Worm (Caenorhabditis elegans) whole organism, L1 larva: ENCODE data around the gene C45G9.6.

Experiments
- C16A3.4 ChIP-seq: fragments of 150-350 bp; optimal IDR thresholded peaks from 2 replicates; lab custom pipeline; 2014; ENCODE audit warnings: missing biosample characterization, missing genetic modification characterization
- C34B4.2 ChIP-seq: sonication (generic microtip); optimal IDR thresholded peaks from 2 replicates; lab custom pipeline; 2017; ENCODE audit warnings: mild to moderate bottlenecking, missing genetic modification characterization, missing compliant biosample characterization
- F16B12.6 ChIP-seq: fragments of 150-350 bp; optimal IDR thresholded peaks from 2 replicates; lab custom pipeline; 2014; ENCODE audit warnings: missing biosample characterization, missing genetic modification characterization
- aha-1 ChIP-seq: fragments of 150-350 bp; optimal IDR thresholded peaks from 2 replicates; lab custom pipeline; 2014; ENCODE audit warnings: missing biosample characterization, missing genetic modification characterization
- alr-1 ChIP-seq: fragments of 200-800 bp; sonication (Bioruptor generic); optimal IDR thresholded peaks from 2 replicates; lab custom pipeline; 2018; ENCODE audit warnings: borderline replicate concordance, mild to moderate bottlenecking, missing genetic modification characterization, missing compliant biosample characterization
- aly-2 ChIP-seq: fragments of 150-350 bp; optimal IDR thresholded peaks from 2 replicates; lab custom pipeline; 2014; ENCODE audit warnings: missing biosample characterization, missing genetic modification characterization
- ceh-63 ChIP-seq: fragments of 200-800 bp; sonication (Bioruptor generic); optimal IDR thresholded peaks from 2 replicates; lab custom pipeline; 2018; ENCODE audit warnings: mild to moderate bottlenecking, missing genetic modification characterization, missing compliant biosample characterization
- ceh-8 ChIP-seq: fragments of 200-800 bp; sonication (Bioruptor generic); optimal IDR thresholded peaks from 2 replicates; lab custom pipeline; 2018; ENCODE audit warnings: mild to moderate bottlenecking, missing genetic modification characterization, moderate library complexity, missing compliant biosample characterization
- ceh-82 ChIP-seq, 3 experiments: fragments of 150-350 bp in 1 of 3; sonication (generic microtip) in 2 of 3; optimal IDR thresholded peaks; 2 replicates each; lab custom pipeline; 2014 to 2017; ENCODE audit warnings: missing biosample characterization in 3 of 3, missing genetic modification characterization in 3 of 3
- ceh-88 ChIP-seq: fragments of 200-800 bp; sonication (Bioruptor generic); IDR thresholded peaks from 2 replicates; pipeline ENCODE4 v1.3.6; 2022; ENCODE audit warnings: missing genetic modification characterization, missing compliant biosample characterization
- dpl-1 ChIP-seq, 3 experiments: fragments of 150-350 bp in 2 of 3; sonication (generic microtip) in 1 of 3; optimal IDR thresholded peaks; 2 replicates each; lab custom pipeline; 2014 to 2017; ENCODE audit warnings: missing biosample characterization in 3 of 3, missing genetic modification characterization in 3 of 3, missing genetic modification reagents in 3 of 3
- efl-1 ChIP-seq, 4 experiments: fragments of 150-350 bp; optimal IDR thresholded peaks in 3 of 4; peaks in 1 of 4; 1 replicate in 1 of 4; 2 replicates in 3 of 4; lab custom pipeline; 2014; ENCODE audit warnings: missing biosample characterization in 2 of 4, missing genetic modification characterization in 2 of 4, missing genetic modification reagents in 2 of 4
- efl-3 ChIP-seq: fragments of 200-800 bp; sonication (Bioruptor generic); optimal IDR thresholded peaks from 2 replicates; lab custom pipeline; 2018; ENCODE audit warnings: mild to moderate bottlenecking, missing genetic modification characterization, missing compliant biosample characterization
- egl-13 ChIP-seq: sonication (generic microtip); optimal IDR thresholded peaks from 2 replicates; lab custom pipeline; 2016; ENCODE audit warnings: missing genotype, missing genetic modification reagents, missing genetic modification characterization, missing compliant biosample characterization
- elt-3 ChIP-seq, 6 experiments: fragments of 150-350 bp in 1 of 6; sonication (generic microtip); optimal IDR thresholded peaks; 2 replicates each; lab custom pipeline; 2017 to 2018; ENCODE audit warnings: missing biosample characterization in 6 of 6, missing genetic modification characterization in 6 of 6, inconsistent platforms in 1 of 6
- fkh-10 ChIP-seq: sonication (generic microtip); optimal IDR thresholded peaks from 2 replicates; lab custom pipeline; 2017; ENCODE audit warnings: missing biosample characterization, missing genetic modification reagents, missing genetic modification characterization
- fkh-4 ChIP-seq: sonication (generic microtip); optimal IDR thresholded peaks from 2 replicates; lab custom pipeline; 2016; ENCODE audit warnings: missing compliant biosample characterization, missing genetic modification characterization, borderline replicate concordance
- fkh-8 ChIP-seq: sonication (generic microtip); optimal IDR thresholded peaks from 2 replicates; lab custom pipeline; 2016; ENCODE audit warnings: mild to moderate bottlenecking, missing genetic modification characterization, missing compliant biosample characterization
- grh-1 ChIP-seq: fragments of 200-800 bp; sonication (Bioruptor generic); IDR thresholded peaks from 2 replicates; pipeline ENCODE4 v1.3.6; 2022; ENCODE audit warnings: missing genetic modification reagents, missing genetic modification characterization, missing compliant biosample characterization
- hpl-2 ChIP-seq: fragments of 150-350 bp; optimal IDR thresholded peaks from 2 replicates; lab custom pipeline; 2014; ENCODE audit warnings: missing biosample characterization, missing genetic modification reagents, missing genetic modification characterization
- isw-1 ChIP-seq: fragments of 200-800 bp; sonication (Bioruptor generic); IDR thresholded peaks from 2 replicates; pipeline ENCODE4 v1.3.6; 2022; ENCODE audit warnings: missing genetic modification characterization, missing compliant biosample characterization
- lin-13 ChIP-seq: fragments of 150-350 bp; optimal IDR thresholded peaks from 2 replicates; lab custom pipeline; 2014; ENCODE audit warnings: missing biosample characterization, missing genetic modification reagents, missing genetic modification characterization
- lin-14 ChIP-seq: fragments of 200-800 bp; sonication (Bioruptor generic); optimal IDR thresholded peaks from 2 replicates; lab custom pipeline; 2018; ENCODE audit warnings: mild to moderate bottlenecking, missing genetic modification characterization, moderate library complexity, missing compliant biosample characterization
- lin-35 ChIP-seq, 2 experiments: fragments of 150-350 bp; optimal IDR thresholded peaks; 2 replicates each; lab custom pipeline; 2014; ENCODE audit warnings: missing biosample characterization in 2 of 2, missing genetic modification characterization in 2 of 2, missing genetic modification reagents in 2 of 2
- lir-3 ChIP-seq: sonication (generic microtip); optimal IDR thresholded peaks from 2 replicates; lab custom pipeline; 2016; ENCODE audit warnings: mild to moderate bottlenecking, missing genetic modification characterization, moderate library complexity, missing compliant biosample characterization; ENCODE audit not compliant: poor library complexity
- mef-2 ChIP-seq: fragments of 150-350 bp; optimal IDR thresholded peaks from 2 replicates; lab custom pipeline; 2014; ENCODE audit warnings: missing biosample characterization, missing genetic modification characterization
- mep-1 ChIP-seq: fragments of 150-350 bp; optimal IDR thresholded peaks from 2 replicates; lab custom pipeline; 2014; ENCODE audit warnings: missing biosample characterization, missing genetic modification characterization
- nhr-20 ChIP-seq: sonication (generic microtip); optimal IDR thresholded peaks from 2 replicates; lab custom pipeline; 2016; ENCODE audit warnings: mild to moderate bottlenecking, missing genetic modification characterization, missing compliant biosample characterization
- nhr-47 ChIP-seq: sonication (generic microtip); optimal IDR thresholded peaks from 2 replicates; lab custom pipeline; 2016; ENCODE audit warnings: mild to moderate bottlenecking, missing genetic modification characterization, moderate library complexity, missing compliant biosample characterization
- nhr-71 ChIP-seq: sonication (generic microtip); optimal IDR thresholded peaks from 2 replicates; lab custom pipeline; 2016; ENCODE audit warnings: mild to moderate bottlenecking, missing genetic modification characterization, moderate library complexity, missing compliant biosample characterization
- pax-3 ChIP-seq: fragments of 200-800 bp; sonication (Bioruptor generic); optimal IDR thresholded peaks from 2 replicates; lab custom pipeline; 2018; ENCODE audit warnings: mild to moderate bottlenecking, missing genetic modification characterization, moderate library complexity, missing compliant biosample characterization
- rnt-1 ChIP-seq: sonication (generic microtip); optimal IDR thresholded peaks from 2 replicates; lab custom pipeline; 2016; ENCODE audit warnings: mild to moderate bottlenecking, missing genetic modification characterization, moderate library complexity, missing compliant biosample characterization
- snpc-4 ChIP-seq: fragments of 150-350 bp; optimal IDR thresholded peaks from 2 replicates; lab custom pipeline; 2014; ENCODE audit warnings: missing biosample characterization, missing genetic modification characterization
- sup-37 ChIP-seq: fragments of 200-800 bp; sonication (Bioruptor generic); optimal IDR thresholded peaks from 2 replicates; lab custom pipeline; 2018; ENCODE audit warnings: mild to moderate bottlenecking, missing genetic modification characterization, missing compliant biosample characterization
- tbx-2 ChIP-seq: sonication (generic microtip); optimal IDR thresholded peaks from 2 replicates; lab custom pipeline; 2016; ENCODE audit warnings: missing genetic modification characterization, missing compliant biosample characterization
- unc-130 ChIP-seq: fragments of 150-350 bp; optimal IDR thresholded peaks from 2 replicates; lab custom pipeline; 2017; ENCODE audit warnings: missing biosample characterization, missing genetic modification characterization, inconsistent platforms
- unc-98 ChIP-seq: fragments of 200-800 bp; sonication (Bioruptor generic); IDR thresholded peaks from 2 replicates; pipeline ENCODE4 v1.3.6; 2022; ENCODE audit warnings: missing genetic modification characterization, missing compliant biosample characterization
- xbp-1 ChIP-seq: sonication (generic microtip); optimal IDR thresholded peaks from 2 replicates; lab custom pipeline; 2016; ENCODE audit warnings: missing genetic modification characterization, missing compliant biosample characterization
- zip-4 ChIP-seq: fragments of 200-800 bp; sonication (Bioruptor generic); optimal IDR thresholded peaks from 2 replicates; lab custom pipeline; 2018; ENCODE audit warnings: mild to moderate bottlenecking, missing genetic modification characterization, moderate library complexity, missing compliant biosample characterization
- ztf-11 ChIP-seq, 2 experiments: sonication (generic microtip); optimal IDR thresholded peaks; 2 replicates each; lab custom pipeline; 2016 to 2017; ENCODE audit warnings: missing genetic modification characterization in 2 of 2, missing biosample characterization in 1 of 2, missing compliant biosample characterization in 1 of 2
- ztf-4 ChIP-seq: fragments of 150-350 bp; optimal IDR thresholded peaks from 2 replicates; lab custom pipeline; 2014; ENCODE audit warnings: missing biosample characterization, missing genetic modification characterization

The C45G9.6 gene

ce11 chrIII:5031375-5031836, 4.9 kb upstream of the C45G9.6 start (continued):
- peak; percentile 15 to 29 (median 28) for TF ChIP-seq dpl-1 (GFP tag; optimal IDR thresholded peaks at IDR 0.05; lab: Kevin White, UChicago)
- TF ChIP-seq fkh-10 (GFP tag; lab: Kevin White, UChicago), result peak; percentile 35
- TF ChIP-seq ztf-4 (tag; lab: Kevin White, UChicago), result peak; percentile 28
- TF ChIP-seq fkh-4 (tag; lab: Kevin White, UChicago), result peak; percentile 8
- TF ChIP-seq nhr-20 (tag; lab: Kevin White, UChicago), result peak; percentile 67
- 0 out of 2 replicates have a peak, but pooled peaks have one; percentile 35 for TF ChIP-seq grh-1 (GFP tag; lab: Robert Waterston, UW)
- peak in 2 of 3 experiments; percentile 5 to 32 for TF ChIP-seq ceh-82 (tag; optimal IDR thresholded peaks at IDR 0.05; lab: Kevin White, UChicago)
- TF ChIP-seq ceh-8 (GFP tag; lab: Kevin White, UChicago), result peak; percentile 71
- TF ChIP-seq aly-2, result peak; percentile 64
- peak; percentile 89 for TF ChIP-seq nhr-47
- peak; percentile 83 for TF ChIP-seq sup-37
- peak in 1 of 6 experiments; percentile 16 for TF ChIP-seq elt-3 (tag; optimal IDR thresholded peaks at IDR 0.05; lab: Kevin White, UChicago)
- peak; percentile 33 for TF ChIP-seq efl-3 (GFP tag; lab: Kevin White, UChicago)
- TF ChIP-seq tbx-2 (tag; lab: Kevin White, UChicago), result peak; percentile 71
- TF ChIP-seq isw-1 (GFP tag; lab: Robert Waterston, UW), result peak; percentile 50
- peak; percentile 66 for TF ChIP-seq xbp-1 (tag; lab: Kevin White, UChicago)
- TF ChIP-seq snpc-4 (tag; lab: Kevin White, UChicago), result peak; percentile 25
- peak; percentile 51 for TF ChIP-seq zip-4 (GFP tag; lab: Kevin White, UChicago)
- TF ChIP-seq ztf-11 (tag; optimal IDR thresholded peaks at IDR 0.05; lab: Kevin White, UChicago), result peak in 1 of 2 experiments; percentile 71
- peak; percentile 58 for TF ChIP-seq rnt-1 (tag; lab: Kevin White, UChicago)
- TF ChIP-seq nhr-71 (tag; lab: Kevin White, UChicago), result peak; percentile 81
- TF ChIP-seq fkh-8, result peak; percentile 69
- peak; percentile 46 to 47 for TF ChIP-seq efl-1 (optimal IDR thresholded peaks at IDR 0.05; lab: Kevin White, UChicago)
- peak; percentile 29 to 95 for TF ChIP-seq efl-1 (GFP tag; optimal IDR thresholded peaks at IDR 0.05 in 1 of 2; lab: Kevin White, UChicago)

- no peak for TF ChIP-seq egl-13 (tag; lab: Kevin White, UChicago)
- no peak for TF ChIP-seq efl-1 (optimal IDR thresholded peaks at IDR 0.05; lab: Kevin White, UChicago)
- no peak for TF ChIP-seq efl-1 (GFP tag; optimal IDR thresholded peaks at IDR 0.05 in 1 of 2; lab: Kevin White, UChicago)
- no peak for TF ChIP-seq rnt-1 (tag; lab: Kevin White, UChicago)
- TF ChIP-seq lin-35 (GFP tag; optimal IDR thresholded peaks at IDR 0.05; lab: Kevin White, UChicago), result no peak
- TF ChIP-seq alr-1, result no peak
- no peak for TF ChIP-seq lin-14
- TF ChIP-seq unc-130, result no peak
- no peak for TF ChIP-seq isw-1 (GFP tag; lab: Robert Waterston, UW)
- no peak for TF ChIP-seq grh-1 (GFP tag; lab: Robert Waterston, UW)
- no peak for TF ChIP-seq ceh-88 (GFP tag; lab: Robert Waterston, UW)
- no peak for TF ChIP-seq aha-1 (tag; lab: Kevin White, UChicago)
- TF ChIP-seq F16B12.6 (tag; lab: Kevin White, UChicago), result no peak
- no peak for TF ChIP-seq tbx-2 (tag; lab: Kevin White, UChicago)
Measured at ce11 chrIII:5042112-5042511, 5.9 kb downstream of the C45G9.6 start, which contains the start of gene nlp-43. Gene nlp-43 (plus strand): TSS chrIII:5042412.

DNA sequence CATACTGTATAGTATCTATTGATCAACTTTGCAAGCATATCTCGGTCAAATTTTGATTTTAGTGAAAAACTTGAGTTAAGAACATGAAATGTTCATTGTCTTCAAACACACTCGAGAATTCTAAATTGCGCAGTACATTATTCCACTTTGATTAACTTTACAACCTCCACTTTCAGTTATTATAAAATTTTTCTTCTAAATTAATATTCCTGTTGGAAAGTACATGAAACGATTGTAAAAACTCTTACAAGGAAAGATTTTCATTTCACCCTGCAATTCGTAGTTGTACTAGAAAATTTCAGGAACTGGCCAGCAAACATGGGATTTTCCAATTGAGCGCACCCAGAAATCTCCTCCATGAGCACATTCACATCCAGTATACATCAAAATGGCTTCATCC, 8.5 kb downstream of the C45G9.6 start, which contains the start of gene C45G9.14:
TSS of gene C45G9.14 (plus strand) at position 301 of the 400 bp plus-strand sequence.
- TF ChIP-seq mef-2 (tag; lab: Kevin White, UChicago), result no peak
- peak; percentile 6 for TF ChIP-seq ceh-63 (GFP tag; lab: Kevin White, UChicago)
- TF ChIP-seq rnt-1 (tag; lab: Kevin White, UChicago), result no peak
- no peak for TF ChIP-seq efl-1 (optimal IDR thresholded peaks at IDR 0.05; lab: Kevin White, UChicago)
- TF ChIP-seq efl-1 (GFP tag; optimal IDR thresholded peaks at IDR 0.05 in 1 of 2; lab: Kevin White, UChicago), result peak in 1 of 2 experiments; percentile 47

DNA sequence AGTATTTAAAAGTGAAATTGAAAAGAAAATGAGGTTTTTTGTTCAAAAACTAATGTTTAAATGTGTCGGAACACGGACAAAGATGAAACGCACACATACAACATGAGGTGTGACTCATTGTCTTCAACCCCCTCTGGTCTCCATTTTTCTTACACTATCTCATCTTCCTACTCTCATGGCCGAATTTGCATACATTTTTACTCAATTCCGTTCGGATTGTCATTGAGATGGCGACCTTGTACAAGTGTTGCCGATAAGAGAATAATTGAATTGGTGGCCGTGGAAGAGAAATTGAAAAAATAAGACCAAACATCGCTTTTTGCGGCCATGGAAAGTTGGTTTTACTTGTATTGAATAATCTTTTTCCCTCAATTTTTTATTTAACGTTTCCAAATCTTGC, 10.9 kb downstream of the C45G9.6 start, which contains the start of gene txbp-3:
TSS of gene txbp-3 (minus strand) at position 285 of the 400 bp plus-strand sequence.
- TF ChIP-seq ceh-63 (GFP tag; lab: Kevin White, UChicago), result no peak
- no peak for TF ChIP-seq unc-98 (GFP tag; lab: Robert Waterston, UW)
- TF ChIP-seq tbx-2 (tag; lab: Kevin White, UChicago), result no peak
- TF ChIP-seq grh-1 (GFP tag; lab: Robert Waterston, UW), result no peak
- TF ChIP-seq nhr-20 (tag; lab: Kevin White, UChicago), result peak; percentile 9
- TF ChIP-seq F16B12.6 (tag; lab: Kevin White, UChicago), result no peak
- peak; percentile 9 for TF ChIP-seq C16A3.4 (tag; lab: Kevin White, UChicago)
- peak; percentile 12 for TF ChIP-seq lin-13
- TF ChIP-seq isw-1 (GFP tag; lab: Robert Waterston, UW), result no peak
- no peak for TF ChIP-seq hpl-2 (GFP tag; lab: Kevin White, UChicago)
- TF ChIP-seq mep-1 (tag; lab: Kevin White, UChicago), result peak; percentile 81
- TF ChIP-seq pax-3 (tag; lab: Kevin White, UChicago), result no peak
- TF ChIP-seq xbp-1 (tag; lab: Kevin White, UChicago), result no peak
- peak; percentile 43 for TF ChIP-seq lir-3 (tag; lab: Kevin White, UChicago)
- TF ChIP-seq zip-4 (GFP tag; lab: Kevin White, UChicago), result no peak
- TF ChIP-seq egl-13 (tag; lab: Kevin White, UChicago), result no peak
- no peak for TF ChIP-seq alr-1
- no peak for TF ChIP-seq snpc-4 (tag; lab: Kevin White, UChicago)
- peak; percentile 17 for TF ChIP-seq nhr-47
- TF ChIP-seq fkh-10 (GFP tag; lab: Kevin White, UChicago), result no peak
- TF ChIP-seq C34B4.2, result no peak
